Fruit fly (Drosophila melanogaster): ENCODE results near the gene Klc.

dm6 chr3L:12734550-12735012 is 15.3 kb downstream of the Klc start, which contains the start of the genes SmD1 and Ptp69D:
- TF ChIP-seq Myc (optimal IDR thresholded peaks at IDR 0.05): no peak
- no peak for TF ChIP-seq insv (optimal IDR thresholded peaks at IDR 0.05)
- TF ChIP-seq h (optimal IDR thresholded peaks at IDR 0.05): no peak
- TF ChIP-seq ttk (optimal IDR thresholded peaks at IDR 0.05): no peak
- TF ChIP-seq psq (optimal IDR thresholded peaks at IDR 0.05): no peak
